Fruit fly (Drosophila melanogaster) whole organism, embryonic: Measurements from ENCODE around the gene Son.
A peak's percentile ranks its signal among the peaks of the same experiment; 100 is the strongest.

ENCODE experiments used
- CG10147 ChIP-seq: fragments of 200-800 bp; sonication (Bioruptor generic); optimal IDR thresholded peaks from 2 replicates; lab custom pipeline; 2019; ENCODE audit warnings: missing biosample characterization, mild to moderate bottlenecking, missing genetic modification characterization, moderate library complexity
- CG10274 ChIP-seq: fragments of 200-800 bp; sonication (Bioruptor generic); optimal IDR thresholded peaks from 3 replicates; lab custom pipeline; 2017; ENCODE audit warnings: missing biosample characterization, mild to moderate bottlenecking, missing genetic modification characterization
- CG10431 ChIP-seq: fragments of 200-800 bp; sonication (Bioruptor generic); optimal IDR thresholded peaks from 3 replicates; lab custom pipeline; 2018; ENCODE audit warnings: missing biosample characterization, mild to moderate bottlenecking, missing genetic modification characterization
- CG10959 ChIP-seq: fragments of 200-800 bp; sonication (Bioruptor generic); IDR thresholded peaks from 2 replicates; pipeline ENCODE4 v1.3.6; 2022; ENCODE audit warnings: missing biosample characterization, missing genetic modification characterization
- CG11456 ChIP-seq: fragments of 200-800 bp; sonication (Bioruptor generic); IDR thresholded peaks from 3 replicates; pipeline ENCODE4 v1.3.6; 2022; ENCODE audit warnings: missing biosample characterization, missing genetic modification characterization
- CG12236 ChIP-seq: fragments of 200-800 bp; sonication (Bioruptor generic); optimal IDR thresholded peaks from 2 replicates; lab custom pipeline; 2016; ENCODE audit warnings: missing biosample characterization, missing genetic modification characterization
- CG1233 ChIP-seq: fragments of 200-800 bp; sonication (Bioruptor generic); optimal IDR thresholded peaks from 4 replicates; lab custom pipeline; 2018; ENCODE audit warnings: missing biosample characterization, mild to moderate bottlenecking, missing genetic modification characterization
- CG12391 ChIP-seq: fragments of 200-800 bp; sonication (Bioruptor generic); optimal IDR thresholded peaks from 3 replicates; lab custom pipeline; 2018; ENCODE audit warnings: missing biosample characterization, mild to moderate bottlenecking, missing genetic modification characterization, moderate library complexity
- CG13624 ChIP-seq: fragments of 200-800 bp; sonication (Bioruptor generic); optimal IDR thresholded peaks from 2 replicates; lab custom pipeline; 2016; ENCODE audit warnings: missing biosample characterization, missing genetic modification characterization
- CG13894 ChIP-seq: fragments of 200-800 bp; sonication (Bioruptor generic); optimal IDR thresholded peaks from 3 replicates; lab custom pipeline; 2018; ENCODE audit warnings: missing biosample characterization, mild to moderate bottlenecking, missing genetic modification characterization, moderate library complexity
- CG14050 ChIP-seq: fragments of 200-800 bp; sonication (Bioruptor generic); IDR thresholded peaks from 3 replicates; pipeline ENCODE4 v1.3.6; 2022; ENCODE audit warnings: missing biosample characterization, missing genetic modification characterization
- CG1603 ChIP-seq: fragments of 200-800 bp; sonication (Bioruptor generic); optimal IDR thresholded peaks from 2 replicates; lab custom pipeline; 2019; ENCODE audit warnings: missing biosample characterization, mild to moderate bottlenecking, missing genetic modification characterization, moderate library complexity
- CG16813 ChIP-seq: fragments of 200-800 bp; sonication (Bioruptor generic); IDR thresholded peaks from 3 replicates; pipeline ENCODE4 v1.3.6; 2022; ENCODE audit warnings: missing biosample characterization, missing genetic modification characterization; ENCODE audit not compliant: partially characterized antibody
- CG17359 ChIP-seq: fragments of 200-800 bp; sonication (Bioruptor generic); optimal IDR thresholded peaks from 3 replicates; lab custom pipeline; 2018; ENCODE audit warnings: missing biosample characterization, mild to moderate bottlenecking, missing genetic modification characterization, moderate library complexity
- CG17361 ChIP-seq: fragments of 200-800 bp; sonication (Bioruptor generic); IDR thresholded peaks from 3 replicates; pipeline ENCODE4 v1.3.6; 2022; ENCODE audit warnings: missing biosample characterization, missing genetic modification characterization
- CG17612 ChIP-seq: fragments of 200-800 bp; sonication (Bioruptor generic); IDR thresholded peaks from 2 replicates; pipeline ENCODE4 v1.3.6; 2022; ENCODE audit warnings: missing biosample characterization, missing genetic modification characterization
- CG18262 ChIP-seq: fragments of 200-800 bp; optimal IDR thresholded peaks from 3 replicates; lab custom pipeline; 2019; ENCODE audit warnings: missing biosample characterization, mild to moderate bottlenecking, missing genetic modification characterization, moderate library complexity
- CG18599 ChIP-seq: fragments of 200-800 bp; sonication (Bioruptor generic); optimal IDR thresholded peaks from 3 replicates; lab custom pipeline; 2017; ENCODE audit warnings: missing biosample characterization, missing genetic modification characterization, mild to moderate bottlenecking, moderate library complexity, missing genetic modification reagents
- CG2199 ChIP-seq: fragments of 200-800 bp; sonication (Bioruptor generic); IDR thresholded peaks from 3 replicates; pipeline ENCODE4 v1.3.6; 2022; ENCODE audit warnings: missing biosample characterization, missing genetic modification characterization
- CG3281 ChIP-seq: fragments of 200-800 bp; sonication (Bioruptor generic); optimal IDR thresholded peaks from 3 replicates; lab custom pipeline; 2017; ENCODE audit warnings: missing biosample characterization, mild to moderate bottlenecking, missing genetic modification characterization
- CG3726 ChIP-seq: fragments of 200-800 bp; sonication (Bioruptor generic); IDR thresholded peaks from 3 replicates; pipeline ENCODE4, ENCODE4 v1.3.6; 2022; ENCODE audit warnings: missing biosample characterization, missing genetic modification characterization
- CG4730 ChIP-seq: fragments of 200-800 bp; sonication (Bioruptor generic); IDR thresholded peaks from 2 replicates; pipeline ENCODE4 v1.3.6; 2022; ENCODE audit warnings: missing biosample characterization, missing genetic modification characterization
- CG7372 ChIP-seq: fragments of 200-800 bp; sonication (Bioruptor generic); IDR thresholded peaks from 2 replicates; pipeline ENCODE4 v1.3.6; 2022; ENCODE audit warnings: missing biosample characterization, missing genetic modification characterization
- CG7745 ChIP-seq: fragments of 200-800 bp; sonication (Bioruptor generic); optimal IDR thresholded peaks from 2 replicates; lab custom pipeline; 2018; ENCODE audit warnings: missing biosample characterization, mild to moderate bottlenecking, missing genetic modification characterization, moderate library complexity
- CG7786 ChIP-seq: fragments of 200-800 bp; sonication (Bioruptor generic); optimal IDR thresholded peaks from 2 replicates; lab custom pipeline; 2016; ENCODE audit warnings: missing biosample characterization, missing genetic modification characterization
- CG9797 ChIP-seq: fragments of 200-800 bp; sonication (Bioruptor generic); optimal IDR thresholded peaks from 3 replicates; lab custom pipeline; 2018; ENCODE audit warnings: missing biosample characterization, mild to moderate bottlenecking, missing genetic modification characterization
- Camta ChIP-seq: fragments of 200-800 bp; sonication (Bioruptor generic); optimal IDR thresholded peaks from 2 replicates; lab custom pipeline; 2016; ENCODE audit warnings: missing biosample characterization, missing genetic modification characterization
- Dll ChIP-seq: fragments of 200-800 bp; sonication (Bioruptor generic); IDR thresholded peaks from 4 replicates; pipeline ENCODE4 v1.3.6; 2022; ENCODE audit warnings: missing biosample characterization, missing genetic modification characterization; ENCODE audit not compliant: partially characterized antibody
- Ets97D ChIP-seq: fragments of 200-800 bp; sonication (Bioruptor generic); optimal IDR thresholded peaks from 3 replicates; lab custom pipeline; 2016; ENCODE audit warnings: missing biosample characterization, missing genetic modification characterization
- Hr78 ChIP-seq, 2 experiments: fragments of 200-800 bp in 1 of 2; fragments of >200 bp in 1 of 2; sonication (Bioruptor generic) in 1 of 2; optimal IDR thresholded peaks; 2 replicates each; lab custom pipeline; 2017 to 2019; ENCODE audit warnings: missing biosample characterization in 2 of 2, missing genetic modification characterization in 2 of 2, mild to moderate bottlenecking in 1 of 2, moderate library complexity in 1 of 2
- Myb ChIP-seq: fragments of 200-800 bp; sonication (Bioruptor generic); optimal IDR thresholded peaks from 2 replicates; lab custom pipeline; 2016; ENCODE audit warnings: missing biosample characterization, missing genetic modification characterization
- NK7.1 ChIP-seq: fragments of 200-800 bp; sonication (Bioruptor generic); optimal IDR thresholded peaks from 3 replicates; lab custom pipeline; 2016; ENCODE audit warnings: missing biosample characterization, missing genetic modification characterization
- Scr ChIP-seq: fragments of 200-800 bp; sonication (Bioruptor generic); IDR thresholded peaks from 2 replicates; pipeline ENCODE4 v1.3.6; 2022; ENCODE audit warnings: missing biosample characterization, missing genetic modification characterization; ENCODE audit not compliant: partially characterized antibody
- Ssrp ChIP-seq: fragments of 200-800 bp; sonication (Bioruptor generic); optimal IDR thresholded peaks from 2 replicates; lab custom pipeline; 2018; ENCODE audit warnings: missing biosample characterization, mild to moderate bottlenecking, missing genetic modification characterization, moderate library complexity
- Stat92E ChIP-seq, 3 experiments: fragments of >200 bp in 2 of 3; fragments of 200-800 bp in 1 of 3; sonication (Bioruptor generic) in 1 of 3; optimal IDR thresholded peaks; 2 replicates each; lab custom pipeline; 2017 to 2019; ENCODE audit warnings: missing biosample characterization in 3 of 3, missing genetic modification characterization in 3 of 3, mild to moderate bottlenecking in 1 of 3, moderate library complexity in 1 of 3
- Vsx1 ChIP-seq: fragments of 200-800 bp; sonication (Bioruptor generic); optimal IDR thresholded peaks from 2 replicates; lab custom pipeline; 2017; ENCODE audit warnings: missing biosample characterization, mild to moderate bottlenecking, missing genetic modification characterization, missing genetic modification reagents
- abd-A ChIP-seq: fragments of 200-800 bp; sonication (Bioruptor generic); optimal IDR thresholded peaks from 3 replicates; lab custom pipeline; 2019; ENCODE audit warnings: missing biosample characterization, mild to moderate bottlenecking, missing genetic modification characterization, moderate library complexity
- ase ChIP-seq: fragments of 200-800 bp; sonication (Bioruptor generic); IDR thresholded peaks from 3 replicates; pipeline ENCODE4 v1.3.6; 2022; ENCODE audit warnings: missing biosample characterization, missing genetic modification characterization
- br ChIP-seq: fragments of >200 bp; optimal IDR thresholded peaks from 2 replicates; lab custom pipeline; 2017
- dmrt11E ChIP-seq: fragments of 200-800 bp; sonication (Bioruptor generic); optimal IDR thresholded peaks from 3 replicates; lab custom pipeline; 2018; ENCODE audit warnings: missing biosample characterization, mild to moderate bottlenecking, missing genetic modification characterization, moderate library complexity
- eyg ChIP-seq: fragments of 200-800 bp; sonication (Bioruptor generic); optimal IDR thresholded peaks from 3 replicates; lab custom pipeline; 2016; ENCODE audit warnings: missing biosample characterization, missing genetic modification characterization
- fru ChIP-seq: fragments of >200 bp; optimal IDR thresholded peaks from 2 replicates; lab custom pipeline; 2017
- hth ChIP-seq: fragments of >200 bp; optimal IDR thresholded peaks from 2 replicates; lab custom pipeline; 2017; ENCODE audit warnings: inconsistent platforms
- kah ChIP-seq: fragments of 200-800 bp; sonication (Bioruptor generic); optimal IDR thresholded peaks from 2 replicates; lab custom pipeline; 2018; ENCODE audit warnings: missing biosample characterization, mild to moderate bottlenecking, missing genetic modification characterization
- nmo ChIP-seq: fragments of 200-800 bp; sonication (Bioruptor generic); optimal IDR thresholded peaks from 2 replicates; lab custom pipeline; 2018; ENCODE audit warnings: missing biosample characterization, mild to moderate bottlenecking, missing genetic modification characterization, moderate library complexity
- oc ChIP-seq: fragments of 200-800 bp; sonication (Bioruptor generic); optimal IDR thresholded peaks from 2 replicates; lab custom pipeline; 2018; ENCODE audit warnings: missing biosample characterization, mild to moderate bottlenecking, missing genetic modification characterization, moderate library complexity
- pros ChIP-seq: fragments of 200-800 bp; sonication (Bioruptor generic); optimal IDR thresholded peaks from 3 replicates; lab custom pipeline; 2019; ENCODE audit warnings: missing biosample characterization, mild to moderate bottlenecking, missing genetic modification characterization, moderate library complexity
- sqz ChIP-seq: fragments of 200-800 bp; sonication (Bioruptor generic); optimal IDR thresholded peaks from 3 replicates; lab custom pipeline; 2018; ENCODE audit warnings: missing biosample characterization, mild to moderate bottlenecking, missing genetic modification characterization
- trh ChIP-seq: fragments of 200-800 bp; sonication (Bioruptor generic); optimal IDR thresholded peaks from 2 replicates; lab custom pipeline; 2016; ENCODE audit warnings: missing biosample characterization, missing genetic modification characterization

Son gene

DNA sequence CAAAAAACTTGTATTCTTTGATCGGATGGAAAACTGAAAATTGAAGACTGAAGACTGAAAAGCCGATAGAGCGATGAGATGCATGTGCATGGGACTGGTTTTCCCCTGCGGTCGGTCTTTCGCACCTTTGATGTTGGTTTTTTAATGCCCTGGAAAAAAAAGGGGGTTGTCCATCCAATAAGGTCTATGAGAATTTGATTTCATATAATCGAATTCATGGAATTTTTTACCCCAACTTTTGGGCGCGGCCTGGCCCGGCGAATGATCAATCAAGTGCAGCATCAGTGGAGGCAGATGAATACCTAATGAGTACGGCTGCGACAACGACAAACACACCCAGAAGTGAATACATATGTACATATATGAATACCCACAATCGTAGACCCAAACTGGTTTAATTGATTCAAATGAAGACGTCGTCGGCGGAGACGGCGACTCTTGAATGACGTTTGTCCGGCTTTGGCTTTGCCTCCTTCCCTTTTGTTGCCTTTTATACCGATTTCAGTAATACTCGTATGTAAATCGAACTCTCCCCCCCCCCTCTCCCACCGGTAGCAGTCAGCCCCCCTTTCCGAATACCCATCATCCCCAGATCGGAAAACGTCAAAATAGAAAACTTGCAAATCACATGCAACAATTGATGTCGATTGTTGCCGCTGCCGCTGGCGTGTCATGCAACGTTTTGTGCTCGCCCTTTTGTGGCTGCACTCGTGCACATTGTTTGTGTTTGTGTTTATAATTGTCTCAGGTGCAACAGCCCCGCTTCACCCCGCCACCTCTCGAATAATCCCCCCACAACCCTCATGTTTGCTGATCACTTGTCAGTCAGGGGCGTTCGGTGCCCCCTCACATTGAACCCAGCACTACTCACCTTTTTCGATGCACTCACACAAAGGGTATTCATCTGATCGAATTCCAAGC lies 25.4 kb downstream of the Son start (continued):
- TF ChIP-seq CG16813 (GFP tag; lab: Robert Waterston, UW) (no peak), dmrt11E (peak; percentile 7), CG9797 (no peak), Vsx1 (GFP tag; lab: Kevin White, UChicago) (peak; percentile 16), fru (lab: Kevin White, UChicago) (no peak), CG10274 (no peak), pros (peak; percentile 51), oc (peak; percentile 55), CG7786 (no peak), CG1603 (tag; lab: Kevin White, UChicago) (peak; percentile 33), CG3281 (no peak), hth (lab: Kevin White, UChicago) (no peak), NK7.1 (GFP tag; lab: Kevin White, UChicago) (no peak), ase (GFP tag; lab: Robert Waterston, UW) (no peak), kah (GFP tag; lab: Kevin White, UChicago) (no peak), Hr78 (GFP tag; optimal IDR thresholded peaks at IDR 0.05; lab: Kevin White, UChicago) (peak in 1 of 2 experiments; percentile 64), sqz (GFP tag; lab: Kevin White, UChicago) (peak; percentile 88), br (lab: Kevin White, UChicago) (no peak), Stat92E (GFP tag; optimal IDR thresholded peaks at IDR 0.05; lab: Kevin White, UChicago) (peak in 1 of 3 experiments; percentile 82), CG12391 (tag; lab: Kevin White, UChicago) (no peak), Scr (GFP tag; lab: Robert Waterston, UW) (no peak), Myb (GFP tag; lab: Kevin White, UChicago) (no peak), CG17612 (GFP tag; lab: Robert Waterston, UW) (no peak), CG12236 (no peak), CG14050 (no peak), CG18262 (tag; lab: Kevin White, UChicago) (no peak), CG13894 (tag; lab: Kevin White, UChicago) (no peak), CG13624 (GFP tag; lab: Kevin White, UChicago) (no peak), Camta (GFP tag; lab: Kevin White, UChicago) (no peak), CG1233 (GFP tag; lab: Kevin White, UChicago) (peak; percentile 10), CG2199 (0 out of 3 replicates have a peak, but pooled peaks have one; percentile 38), Ssrp (tag; lab: Kevin White, UChicago) (no peak), CG18599 (no peak), nmo (GFP tag; lab: Kevin White, UChicago) (no peak), CG4730 (GFP tag; lab: Robert Waterston, UW) (peak; percentile 25; the same call in 1 of the 2 replicates), CG10147 (GFP tag; lab: Kevin White, UChicago) (no peak), eyg (GFP tag; lab: Kevin White, UChicago) (no peak), CG17361 (GFP tag; lab: Robert Waterston, UW) (no peak), trh (no peak), Ets97D (GFP tag; lab: Kevin White, UChicago) (no peak), CG7372 (GFP tag; lab: Robert Waterston, UW) (no peak), abd-A (tag; lab: Kevin White, UChicago) (peak; percentile 81), Dll (GFP tag; lab: Robert Waterston, UW) (no peak), CG17359 (no peak), CG10431 (GFP tag; lab: Kevin White, UChicago) (no peak), CG7745 (tag; lab: Kevin White, UChicago) (no peak), CG11456 (GFP tag; lab: Robert Waterston, UW) (0 out of 3 replicates have a peak, but pooled peaks have one; percentile 18), CG3726 (no peak), CG10959 (GFP tag; lab: Robert Waterston, UW) (no peak)
